Fruit fly (Drosophila melanogaster): Measurements from ENCODE around the gene Srp54.
A peak's percentile ranks its signal among the peaks of the same experiment; 100 is the strongest.

Srp54 gene

dm6 chr2L:9918020-9918959, 5.6 kb downstream of the Srp54 start, which contains the start of the genes CG5885 and CG4598 (continued):
- TF ChIP-seq org-1 (GFP tag; optimal IDR thresholded peaks at IDR 0.05) (no peak), CG2120 (GFP tag; optimal IDR thresholded peaks at IDR 0.05) (peak; percentile 76), ab (GFP tag; optimal IDR thresholded peaks at IDR 0.05) (no peak), ase (GFP tag; IDR thresholded peaks at IDR 0.05) (peak; percentile 44; the same call in 1 of the 3 replicates), Xrp1 (GFP tag; IDR thresholded peaks at IDR 0.05) (peak; percentile 58), salm (tag; optimal IDR thresholded peaks at IDR 0.05) (no peak), CG3995 (GFP tag; optimal IDR thresholded peaks at IDR 0.05) (no peak), nau (GFP tag; optimal IDR thresholded peaks at IDR 0.05) (no peak), Neu2 (GFP tag; optimal IDR thresholded peaks at IDR 0.05; ENCODE audit: borderline replicate concordance) (no peak), CG8281 (tag; optimal IDR thresholded peaks at IDR 0.05) (no peak), Dll (GFP tag; IDR thresholded peaks at IDR 0.05; ENCODE audit: partially characterized antibody) (peak; percentile 77), GATAe (GFP tag; conservative IDR thresholded peaks at IDR 0.05) (no peak), trem (tag; optimal IDR thresholded peaks at IDR 0.05) (peak; percentile 23), abd-A (tag; optimal IDR thresholded peaks at IDR 0.05) (no peak), CG12236 (GFP tag; optimal IDR thresholded peaks at IDR 0.05) (no peak), E2f1 (GFP tag; IDR thresholded peaks at IDR 0.05) (peak; percentile 59), sna (GFP tag; IDR thresholded peaks at IDR 0.05; ENCODE audit: partially characterized antibody) (no peak), da (GFP tag; optimal IDR thresholded peaks at IDR 0.05) (no peak), MBD-R2 (GFP tag; IDR thresholded peaks at IDR 0.05) (peak; percentile 66), CG15269 (tag; optimal IDR thresholded peaks at IDR 0.05) (peak; percentile 80), CG13775 (GFP tag; optimal IDR thresholded peaks at IDR 0.05) (peak; percentile 72), CG8924 (tag; optimal IDR thresholded peaks at IDR 0.05) (peak; percentile 71), disco-r (GFP tag; optimal IDR thresholded peaks at IDR 0.05) (no peak), CG8089 (GFP tag; optimal IDR thresholded peaks at IDR 0.05) (no peak), Doc3 (GFP tag; IDR thresholded peaks at IDR 0.05; ENCODE audit: partially characterized antibody) (peak; percentile 59; the same call in 2 of the 3 replicates), shn (GFP tag; optimal IDR thresholded peaks at IDR 0.05) (peak; percentile 9), CG4328 (GFP tag; optimal IDR thresholded peaks at IDR 0.05) (peak; percentile 50), gem (tag; optimal IDR thresholded peaks at IDR 0.05) (peak; percentile 87), CG18011 (GFP tag; optimal IDR thresholded peaks at IDR 0.05) (peak; percentile 11), CG3065 (GFP tag; optimal IDR thresholded peaks at IDR 0.05) (no peak), CG2129 (GFP tag; IDR thresholded peaks at IDR 0.05; ENCODE audit: partially characterized antibody) (0 out of 2 replicates have a peak, but pooled peaks have one; percentile 37), Ssrp (tag; optimal IDR thresholded peaks at IDR 0.05) (peak; percentile 70), CG1647 (GFP tag; optimal IDR thresholded peaks at IDR 0.05) (no peak), fd64A (GFP tag; optimal IDR thresholded peaks at IDR 0.05) (no peak), CG17829 (tag; optimal IDR thresholded peaks at IDR 0.05) (peak; percentile 56), Opbp (GFP tag; IDR thresholded peaks at IDR 0.05; ENCODE audit: partially characterized antibody) (peak; percentile 89), CG12299 (tag; optimal IDR thresholded peaks at IDR 0.05) (peak; percentile 2), CG6854 (GFP tag; optimal IDR thresholded peaks at IDR 0.05) (peak; percentile 35), Drgx (GFP tag; IDR thresholded peaks at IDR 0.05) (peak; percentile 78), caup (GFP tag; optimal IDR thresholded peaks at IDR 0.05; ENCODE audit: severe bottlenecking) (peak; percentile 59), odd (GFP tag; optimal IDR thresholded peaks at IDR 0.05) (peak; percentile 56), CG15479 (GFP tag; optimal IDR thresholded peaks at IDR 0.05) (no peak), TFAM (GFP tag; optimal IDR thresholded peaks at IDR 0.05) (no peak), Lhr (GFP tag; optimal IDR thresholded peaks at IDR 0.05) (peak; percentile 44), CG9437 (GFP tag; optimal IDR thresholded peaks at IDR 0.05) (peak; percentile 53), chinmo (GFP tag; IDR thresholded peaks at IDR 0.05; ENCODE audit: partially characterized antibody) (peak; percentile 83; the same call in 2 of the 4 replicates), vfl (GFP tag; optimal IDR thresholded peaks at IDR 0.05) (peak; percentile 40)

All from whole organism, embryonic.